Worm (Caenorhabditis elegans): Measurements from ENCODE around the gene Y39B6A.41.

The Y39B6A.41 gene

DNA sequence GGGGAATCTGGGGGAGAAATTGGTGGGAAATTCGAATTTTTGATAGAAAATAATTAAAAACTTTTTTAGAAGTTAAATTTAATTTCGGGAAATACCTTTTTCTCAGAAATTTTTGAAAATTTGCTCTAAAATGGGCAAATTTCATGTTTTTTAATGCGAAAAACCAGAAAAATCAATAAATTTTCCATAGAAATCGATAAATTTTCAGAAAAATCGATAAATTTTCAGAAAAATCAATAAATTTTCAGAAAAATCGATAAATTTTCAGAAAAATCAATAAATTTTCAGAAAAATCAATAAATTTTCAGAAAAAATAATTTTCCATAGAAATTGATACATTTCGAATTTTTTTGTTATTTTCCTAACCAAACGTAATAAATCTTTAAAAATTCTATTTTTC is 8.3 kb upstream of the Y39B6A.41 start:
- TF ChIP-seq Y53G8AR.9 (GFP tag; conservative IDR thresholded peaks at IDR 0.05) (0 out of 2 replicates have a peak, but pooled peaks have one; percentile 54), let-526 (GFP tag; IDR thresholded peaks at IDR 0.05) (no peak)

DNA sequence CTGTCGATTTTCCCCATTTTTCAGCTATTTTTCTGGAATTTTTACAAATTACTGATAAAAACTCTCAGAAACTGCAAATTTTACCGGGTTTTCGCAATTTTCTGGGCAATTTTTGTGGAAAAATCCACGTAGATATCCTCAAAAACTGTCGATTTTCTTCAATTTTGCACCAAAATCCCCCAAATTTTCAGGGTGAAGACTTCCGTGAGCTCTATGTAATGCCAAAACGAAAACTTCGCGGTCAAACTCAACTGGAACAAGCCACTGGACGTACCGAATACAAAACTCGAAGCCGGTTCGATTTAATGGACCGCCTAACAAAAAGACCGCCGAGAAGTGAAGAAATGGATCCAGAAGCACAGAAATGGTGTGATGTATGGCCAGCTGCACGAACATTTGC is 4.0 kb upstream of the Y39B6A.41 start:
- no peak for TF ChIP-seq lsy-27 (tag; optimal IDR thresholded peaks at IDR 0.05; ENCODE audit: borderline replicate concordance, insufficient read depth)
- TF ChIP-seq nfyb-1 (GFP tag; IDR thresholded peaks at IDR 0.05) = no peak
- TF ChIP-seq T07F8.4 (tag; optimal IDR thresholded peaks at IDR 0.05) = no peak
- no peak for TF ChIP-seq egrh-3 (GFP tag; IDR thresholded peaks at IDR 0.05)
- TF ChIP-seq let-607 (tag; optimal IDR thresholded peaks at IDR 0.05) = no peak
- TF ChIP-seq cebp-1 (GFP tag; IDR thresholded peaks at IDR 0.05) = no peak
- no peak for TF ChIP-seq cebp-1 (tag; optimal IDR thresholded peaks at IDR 0.05)
- no peak for TF ChIP-seq attf-5 (GFP tag; optimal IDR thresholded peaks at IDR 0.05)

DNA sequence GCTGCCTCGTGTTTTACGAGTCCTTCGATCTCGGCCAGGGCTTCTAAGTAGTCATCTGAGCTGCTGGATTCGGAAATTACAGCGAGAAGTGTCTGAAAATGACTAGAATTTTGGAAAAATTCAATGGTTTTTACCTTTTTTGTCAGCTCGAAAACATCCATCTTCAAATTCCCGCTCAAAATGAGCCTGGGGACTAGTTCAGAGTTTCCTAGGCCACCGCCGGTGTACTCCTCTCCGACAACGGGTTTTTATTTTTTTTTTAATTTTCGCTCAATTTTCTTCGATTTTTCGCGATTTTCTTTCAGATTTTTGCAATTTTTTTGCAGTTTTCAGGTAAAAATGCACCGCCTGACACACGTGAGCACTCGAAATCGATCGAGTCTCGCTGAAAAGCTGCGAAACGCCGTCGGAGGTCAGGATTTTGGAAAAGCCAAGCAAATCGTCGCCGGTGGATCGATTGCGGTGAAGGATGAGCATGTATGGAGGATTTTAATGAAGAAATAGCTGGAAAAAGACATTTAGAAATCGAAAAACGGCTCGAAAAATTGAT is 3.3 kb upstream of the Y39B6A.41 start, which contains the start of the genes mrps-35 and sws-1:
TSS of gene mrps-35 (plus strand) at position 327 of the 550 bp plus-strand sequence.
TSS of gene sws-1 (minus strand) at position 500 of the 550 bp plus-strand sequence.
- peak; percentile 84 for TF ChIP-seq lin-54 (GFP tag; optimal IDR thresholded peaks at IDR 0.05)
- TF ChIP-seq him-1 (tag; optimal IDR thresholded peaks at IDR 0.05) = peak; percentile 21
- TF ChIP-seq T07F8.4 (tag; optimal IDR thresholded peaks at IDR 0.05) = no peak
- TF ChIP-seq dpff-1 (tag; optimal IDR thresholded peaks at IDR 0.05) = no peak
- no peak for TF ChIP-seq F37B4.10 (GFP tag; IDR thresholded peaks at IDR 0.05)
- no peak for TF ChIP-seq zfh-2 (GFP tag; conservative IDR thresholded peaks at IDR 0.05)
- no peak for TF ChIP-seq lin-26 (GFP tag; IDR thresholded peaks at IDR 0.05)
- no peak for TF ChIP-seq hmg-20 (GFP tag; IDR thresholded peaks at IDR 0.05)
- TF ChIP-seq xnd-1 (tag; optimal IDR thresholded peaks at IDR 0.05) = no peak
- TF ChIP-seq F55B11.4 (tag; optimal IDR thresholded peaks at IDR 0.05; ENCODE audit: borderline replicate concordance, insufficient read depth) = no peak
- no peak; the same call in 1 of the 2 replicates for TF ChIP-seq Y67H2A.10 (GFP tag; conservative IDR thresholded peaks at IDR 0.05)
- TF ChIP-seq egrh-3 (GFP tag; IDR thresholded peaks at IDR 0.05) = peak; percentile 28; the same call in 1 of the 2 replicates
- no peak for TF ChIP-seq attf-6 (GFP tag; IDR thresholded peaks at IDR 0.05)
- peak; percentile 58 for TF ChIP-seq unc-130 (GFP tag; optimal IDR thresholded peaks at IDR 0.05)
- no peak for TF ChIP-seq die-1 (tag; optimal IDR thresholded peaks at IDR 0.05)
- TF ChIP-seq aptf-2 (GFP tag; conservative IDR thresholded peaks at IDR 0.05) = peak; percentile 57; the same call in 1 of the 2 replicates
- TF ChIP-seq Y56A3A.18 (GFP tag; IDR thresholded peaks at IDR 0.05) = no peak
- no peak for TF ChIP-seq C17E4.6 (GFP tag; IDR thresholded peaks at IDR 0.05)
- no peak for TF ChIP-seq ztf-3 (GFP tag; optimal IDR thresholded peaks at IDR 0.05)
- TF ChIP-seq ceh-40 (GFP tag; IDR thresholded peaks at IDR 0.05) = peak; percentile 61; the same call in 1 of the 2 replicates
- no peak for TF ChIP-seq F39B2.1 (GFP tag; IDR thresholded peaks at IDR 0.05)
- TF ChIP-seq snpc-1.3 (tag; optimal IDR thresholded peaks at IDR 0.05; ENCODE audit: insufficient read depth) = peak; percentile 25
- TF ChIP-seq F49E8.2 (tag; optimal IDR thresholded peaks at IDR 0.05; ENCODE audit: insufficient read depth) = no peak
- TF ChIP-seq snpc-3.4 (tag; optimal IDR thresholded peaks at IDR 0.05) = peak; percentile 28
- TF ChIP-seq nfya-1 (tag; optimal IDR thresholded peaks at IDR 0.05; ENCODE audit: borderline replicate concordance, insufficient read depth) = no peak
- no peak for TF ChIP-seq F23B12.7 (tag; optimal IDR thresholded peaks at IDR 0.05; ENCODE audit: insufficient read depth)
- no peak for TF ChIP-seq ets-4 (GFP tag; optimal IDR thresholded peaks at IDR 0.05)
- TF ChIP-seq cebp-2 (GFP tag; IDR thresholded peaks at IDR 0.05) = 0 out of 2 replicates have a peak, but pooled peaks have one; percentile 49
- no peak for TF ChIP-seq ztf-6 (GFP tag; IDR thresholded peaks at IDR 0.05)
- no peak for TF ChIP-seq fkh-3 (tag; optimal IDR thresholded peaks at IDR 0.05)
- TF ChIP-seq zim-3 (tag; optimal IDR thresholded peaks at IDR 0.05) = no peak
- TF ChIP-seq tbx-9 (tag; optimal IDR thresholded peaks at IDR 0.05; ENCODE audit: borderline replicate concordance) = no peak
- TF ChIP-seq hlh-26 (GFP tag; conservative IDR thresholded peaks at IDR 0.05) = no peak
- peak in 2 of 3 experiments; percentile 25 to 72 for TF ChIP-seq lin-35 (GFP tag; optimal IDR thresholded peaks at IDR 0.05)
- TF ChIP-seq F57C9.4 (tag; optimal IDR thresholded peaks at IDR 0.05) = peak; percentile 37

All from whole organism, young adult.